Fruit fly (Drosophila melanogaster): Measurements from ENCODE around the gene GatC.

dm6 chr2L:13837579-13837978 lies 4.7 kb upstream of the GatC start:
- no peak for TF ChIP-seq rn (GFP tag; IDR thresholded peaks at IDR 0.05)
- TF ChIP-seq Pif1A (GFP tag; optimal IDR thresholded peaks at IDR 0.05): no peak
- TF ChIP-seq CG14655 (GFP tag; optimal IDR thresholded peaks at IDR 0.05): no peak
- TF ChIP-seq CG32121 (GFP tag; IDR thresholded peaks at IDR 0.05): no peak
- TF ChIP-seq gl (tag; optimal IDR thresholded peaks at IDR 0.05): no peak
- no peak for TF ChIP-seq EcR (GFP tag; optimal IDR thresholded peaks at IDR 0.05)
- TF ChIP-seq CG12605 (GFP tag; IDR thresholded peaks at IDR 0.05): no peak
- TF ChIP-seq Ets98B (GFP tag; IDR thresholded peaks at IDR 0.05): no peak
- no peak for TF ChIP-seq CG8159 (tag; optimal IDR thresholded peaks at IDR 0.05)
- no peak for TF ChIP-seq CG9948 (tag; optimal IDR thresholded peaks at IDR 0.05)
- no peak for TF ChIP-seq Pif1B (GFP tag; optimal IDR thresholded peaks at IDR 0.05)
